Worm (Caenorhabditis elegans) whole organism, late embryonic: ENCODE data around the gene ZK512.10.

ENCODE experiments used
- F13H6.1 ChIP-seq: sonication (generic microtip); optimal IDR thresholded peaks from 2 replicates; lab custom pipeline; 2016; ENCODE audit warnings: missing genetic modification characterization, missing compliant biosample characterization
- ceh-19 ChIP-seq: fragments of 200-800 bp; sonication (Bioruptor generic); optimal IDR thresholded peaks from 2 replicates; lab custom pipeline; 2018; ENCODE audit warnings: mild to moderate bottlenecking, missing genetic modification characterization, missing compliant biosample characterization
- che-1 ChIP-seq: sonication (generic microtip); optimal IDR thresholded peaks from 2 replicates; lab custom pipeline; 2016; ENCODE audit warnings: mild to moderate bottlenecking, missing genetic modification characterization, missing compliant biosample characterization
- elt-2 ChIP-seq: sonication (generic microtip); optimal IDR thresholded peaks from 2 replicates; lab custom pipeline; 2016; ENCODE audit warnings: missing genetic modification reagents, missing genetic modification characterization, missing compliant biosample characterization
- elt-4 ChIP-seq: sonication (generic microtip); optimal IDR thresholded peaks from 2 replicates; lab custom pipeline; 2016; ENCODE audit warnings: missing genetic modification characterization, missing compliant biosample characterization
- hlh-13 ChIP-seq: fragments of 200-800 bp; sonication (Bioruptor generic); optimal IDR thresholded peaks from 2 replicates; lab custom pipeline; 2018; ENCODE audit warnings: mild to moderate bottlenecking, missing genetic modification characterization, missing compliant biosample characterization
- nfya-1 ChIP-seq: sonication (generic microtip); optimal IDR thresholded peaks from 2 replicates; lab custom pipeline; 2017; ENCODE audit warnings: missing genetic modification characterization, mild to moderate bottlenecking, missing compliant biosample characterization, antibody characterized with exemption, moderate library complexity
- pag-3 ChIP-seq: sonication (generic microtip); optimal IDR thresholded peaks from 2 replicates; lab custom pipeline; 2016; ENCODE audit warnings: missing compliant biosample characterization, missing genetic modification characterization, borderline replicate concordance
- pha-4 ChIP-seq: fragments of 150-350 bp; optimal IDR thresholded peaks from 2 replicates; lab custom pipeline; 2018; ENCODE audit warnings: missing biosample characterization, missing genetic modification reagents, missing genetic modification characterization
- syd-9 ChIP-seq: sonication (generic microtip); optimal IDR thresholded peaks from 2 replicates; lab custom pipeline; 2016; ENCODE audit warnings: mild to moderate bottlenecking, missing genetic modification characterization, moderate library complexity, missing compliant biosample characterization
- unc-55 ChIP-seq: sonication (generic microtip); optimal IDR thresholded peaks from 2 replicates; lab custom pipeline; 2017; ENCODE audit warnings: missing biosample characterization, missing genetic modification reagents, missing genetic modification characterization
- ztf-16 ChIP-seq: sonication (generic microtip); optimal IDR thresholded peaks from 2 replicates; lab custom pipeline; 2017; ENCODE audit warnings: missing genetic modification characterization, missing compliant biosample characterization

DNA sequence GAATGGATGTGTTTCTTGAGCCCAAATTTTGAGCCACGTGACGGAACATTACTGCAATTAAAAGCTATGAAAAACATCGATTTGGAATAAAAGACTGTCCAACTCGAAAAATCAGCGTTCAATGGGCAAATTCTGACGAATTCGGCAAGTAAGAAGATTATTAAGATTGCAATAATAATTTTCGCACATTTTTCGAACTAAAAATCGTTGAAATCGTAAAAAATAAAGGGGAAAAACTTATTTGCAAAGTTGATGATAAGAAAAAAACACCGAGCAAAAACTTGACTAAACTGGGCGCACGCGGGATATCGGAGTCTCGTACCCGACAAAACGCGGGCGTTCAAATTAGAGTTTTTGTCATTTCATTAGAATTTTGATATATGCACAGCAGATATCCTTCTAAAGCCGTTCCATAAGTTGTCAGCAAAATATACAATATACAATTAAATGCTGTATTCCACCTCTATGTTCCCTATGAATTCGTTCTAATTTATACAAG is 41.3 kb upstream of the ZK512.10 start, which contains the start of the genes mccc-2 and mrpl-44:
- TF ChIP-seq syd-9 (tag; lab: Kevin White, UChicago) (no peak), pag-3 (tag; lab: Kevin White, UChicago) (no peak), nfya-1 (tag; lab: Kevin White, UChicago) (peak; percentile 18), elt-4 (tag; lab: Kevin White, UChicago) (no peak), ztf-16 (tag; lab: Kevin White, UChicago) (no peak), hlh-13 (GFP tag; lab: Kevin White, UChicago) (no peak), ceh-19 (GFP tag; lab: Kevin White, UChicago) (no peak), pha-4 (tag; lab: Kevin White, UChicago) (no peak), F13H6.1 (tag; lab: Kevin White, UChicago) (no peak), unc-55 (GFP tag; lab: Kevin White, UChicago) (no peak), che-1 (no peak), elt-2 (tag; lab: Kevin White, UChicago) (peak; percentile 70)
